Worm (Caenorhabditis elegans): ENCODE measurements around the gene tdpo-1.

- TF ChIP-seq ets-7 (tag; optimal IDR thresholded peaks at IDR 0.05): no peak
- no peak for TF ChIP-seq ama-1 (optimal IDR thresholded peaks at IDR 0.05)
- TF ChIP-seq F13C5.2 (tag; optimal IDR thresholded peaks at IDR 0.05): no peak
- no peak for TF ChIP-seq tra-4 (tag; optimal IDR thresholded peaks at IDR 0.05)
- TF ChIP-seq flt-1 (GFP tag; IDR thresholded peaks at IDR 0.05): no peak
- no peak for TF ChIP-seq B0310.2 (tag; optimal IDR thresholded peaks at IDR 0.05)
- no peak for TF ChIP-seq tbx-11 (GFP tag; IDR thresholded peaks at IDR 0.05)
These were observed 15.9 kb downstream of the tdpo-1 start for ce11 chrIV:1975594-1975993.
